Worm (Caenorhabditis elegans): ENCODE data around the gene rnst-2.

- no peak for TF ChIP-seq snpc-3.4 (tag; optimal IDR thresholded peaks at IDR 0.05)
- no peak for TF ChIP-seq snpc-4 (GFP tag; optimal IDR thresholded peaks at IDR 0.05)
- TF ChIP-seq snpc-4 (tag; optimal IDR thresholded peaks at IDR 0.05) = no peak
- TF ChIP-seq hmg-1.2 (GFP tag; IDR thresholded peaks at IDR 0.05) = no peak
- no peak for TF ChIP-seq gei-17 (GFP tag; optimal IDR thresholded peaks at IDR 0.05)
- TF ChIP-seq Y53G8AR.9 (GFP tag; conservative IDR thresholded peaks at IDR 0.05) = no peak
- TF ChIP-seq Y53F4B.3 (GFP tag; IDR thresholded peaks at IDR 0.05) = no peak
- no peak for TF ChIP-seq ets-4 (GFP tag; optimal IDR thresholded peaks at IDR 0.05)
- no peak for TF ChIP-seq ZK185.1 (tag; optimal IDR thresholded peaks at IDR 0.05; ENCODE audit: poor library complexity, severe bottlenecking)
- no peak for TF ChIP-seq ama-1 (optimal IDR thresholded peaks at IDR 0.05)
- no peak for TF ChIP-seq ama-1 (GFP tag; optimal IDR thresholded peaks at IDR 0.05)
- no peak for TF ChIP-seq rpc-1 (optimal IDR thresholded peaks at IDR 0.05)
- TF ChIP-seq rpc-1 (tag; optimal IDR thresholded peaks at IDR 0.05) = no peak
- no peak for TF ChIP-seq hlh-12 (tag; optimal IDR thresholded peaks at IDR 0.05)
- TF ChIP-seq sdz-38 (tag; optimal IDR thresholded peaks at IDR 0.05) = no peak
- no peak for TF ChIP-seq hsf-1 (GFP tag; IDR thresholded peaks at IDR 0.05)
- TF ChIP-seq pha-4 (tag; optimal IDR thresholded peaks at IDR 0.05) = no peak
Observed at ce11 chrV:1038074-1038473, 23.3 kb upstream of the rnst-2 start.

Measured in whole organism, young adult.